Worm (Caenorhabditis elegans) whole organism, L1 larva: ENCODE data around the gene F54H12.2.

ENCODE experiments used
- aly-2 ChIP-seq: fragments of 150-350 bp; optimal IDR thresholded peaks from 2 replicates; lab custom pipeline; 2014; ENCODE audit warnings: missing biosample characterization, missing genetic modification characterization
- ama-1 ChIP-seq: fragments of 150-350 bp; optimal IDR thresholded peaks from 2 replicates; lab custom pipeline; 2014
- nhr-20 ChIP-seq: sonication (generic microtip); optimal IDR thresholded peaks from 2 replicates; lab custom pipeline; 2016; ENCODE audit warnings: mild to moderate bottlenecking, missing genetic modification characterization, missing compliant biosample characterization

ce11 chrIII:7978289-7978688 lies 13.9 kb downstream of the F54H12.2 start:
- TF ChIP-seq ama-1 (lab: Kevin White, UChicago) (no peak), aly-2 (tag; lab: Kevin White, UChicago) (no peak), nhr-20 (tag; lab: Kevin White, UChicago) (no peak)
